Fruit fly (Drosophila melanogaster): ENCODE results near the gene CG8661.
A peak's percentile ranks its signal among the peaks of the same experiment; 100 is the strongest.

DNA sequence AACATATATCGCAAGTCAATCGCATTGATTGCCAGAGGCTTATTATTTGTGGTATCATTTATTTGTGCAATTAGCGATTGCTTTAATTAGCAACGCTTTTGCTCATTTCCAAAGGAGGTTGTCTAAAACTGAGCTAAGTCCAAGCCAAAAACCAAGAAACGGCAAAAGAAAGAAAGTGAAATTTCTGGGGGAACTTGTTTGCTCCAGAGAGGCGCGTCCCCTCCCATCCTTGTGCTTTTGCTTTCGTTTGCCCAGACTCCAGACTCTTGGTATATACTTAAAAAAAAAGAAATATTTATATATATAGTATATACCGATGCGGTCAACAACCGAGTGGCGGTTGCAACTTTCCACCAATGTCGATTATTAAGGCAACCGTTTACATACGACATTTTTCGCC lies 30.2 kb downstream of the CG8661 start:
- TF ChIP-seq CG9139 (GFP tag; optimal IDR thresholded peaks at IDR 0.05): no peak
- no peak for TF ChIP-seq cyc (GFP tag; optimal IDR thresholded peaks at IDR 0.05)
- peak; percentile 75 for TF ChIP-seq Blimp-1 (GFP tag; optimal IDR thresholded peaks at IDR 0.05)
- no peak for TF ChIP-seq Gug (GFP tag; IDR thresholded peaks at IDR 0.05)
- no peak for TF ChIP-seq esn (GFP tag; optimal IDR thresholded peaks at IDR 0.05)
- TF ChIP-seq CG8319 (GFP tag; optimal IDR thresholded peaks at IDR 0.05): no peak

Data from whole organism, prepupa.